Fruit fly (Drosophila melanogaster) whole organism, embryonic: Measurements from ENCODE around the gene Xport-B.

ENCODE experiments used
- ATbp ChIP-seq: fragments of 200-800 bp; sonication (Bioruptor generic); optimal IDR thresholded peaks from 2 replicates; lab custom pipeline; 2017; ENCODE audit warnings: missing biosample characterization, mild to moderate bottlenecking, missing genetic modification characterization, missing genetic modification reagents
- Antp ChIP-seq: fragments of 200-800 bp; sonication (Bioruptor generic); optimal IDR thresholded peaks from 3 replicates; lab custom pipeline; 2016; ENCODE audit warnings: missing biosample characterization, missing genetic modification characterization
- Bdp1 ChIP-seq: fragments of 200-800 bp; sonication (Bioruptor generic); optimal IDR thresholded peaks from 3 replicates; lab custom pipeline; 2016; ENCODE audit warnings: missing biosample characterization, missing genetic modification characterization
- BtbVII ChIP-seq: fragments of 200-800 bp; sonication (Bioruptor generic); optimal IDR thresholded peaks from 3 replicates; lab custom pipeline; 2017; ENCODE audit warnings: missing biosample characterization, mild to moderate bottlenecking, missing genetic modification characterization
- CG10267 ChIP-seq: fragments of 200-800 bp; sonication (Bioruptor generic); optimal IDR thresholded peaks from 2 replicates; lab custom pipeline; 2018; ENCODE audit warnings: missing biosample characterization, mild to moderate bottlenecking, missing genetic modification characterization, moderate library complexity
- CG10321 ChIP-seq: fragments of 200-800 bp; sonication (Bioruptor generic); IDR thresholded peaks from 2 replicates; pipeline ENCODE4 v1.3.6; 2022; ENCODE audit warnings: missing biosample characterization, missing genetic modification characterization
- CG10431 ChIP-seq: fragments of 200-800 bp; sonication (Bioruptor generic); optimal IDR thresholded peaks from 3 replicates; lab custom pipeline; 2018; ENCODE audit warnings: missing biosample characterization, mild to moderate bottlenecking, missing genetic modification characterization
- CG1233 ChIP-seq: fragments of 200-800 bp; sonication (Bioruptor generic); optimal IDR thresholded peaks from 4 replicates; lab custom pipeline; 2018; ENCODE audit warnings: missing biosample characterization, mild to moderate bottlenecking, missing genetic modification characterization
- CG12659 ChIP-seq: fragments of 200-800 bp; sonication (Bioruptor generic); optimal IDR thresholded peaks from 3 replicates; lab custom pipeline; 2017; ENCODE audit warnings: mild to moderate bottlenecking, missing biosample characterization, missing genetic modification reagents, missing genetic modification characterization
- CG14050 ChIP-seq: fragments of 200-800 bp; sonication (Bioruptor generic); IDR thresholded peaks from 3 replicates; pipeline ENCODE4 v1.3.6; 2022; ENCODE audit warnings: missing biosample characterization, missing genetic modification characterization
- CG17802 ChIP-seq: fragments of 200-800 bp; sonication (Bioruptor generic); optimal IDR thresholded peaks from 2 replicates; lab custom pipeline; 2018; ENCODE audit warnings: missing biosample characterization, mild to moderate bottlenecking, missing genetic modification characterization, moderate library complexity
- CG18599 ChIP-seq: fragments of 200-800 bp; sonication (Bioruptor generic); optimal IDR thresholded peaks from 3 replicates; lab custom pipeline; 2017; ENCODE audit warnings: missing biosample characterization, missing genetic modification characterization, mild to moderate bottlenecking, moderate library complexity, missing genetic modification reagents
- CG2129 ChIP-seq: fragments of 200-800 bp; sonication (Bioruptor generic); IDR thresholded peaks from 2 replicates; pipeline ENCODE4 v1.3.6; 2022; ENCODE audit warnings: missing biosample characterization, missing genetic modification characterization; ENCODE audit not compliant: partially characterized antibody
- CG2199 ChIP-seq: fragments of 200-800 bp; sonication (Bioruptor generic); IDR thresholded peaks from 3 replicates; pipeline ENCODE4 v1.3.6; 2022; ENCODE audit warnings: missing biosample characterization, missing genetic modification characterization
- CG2889 ChIP-seq: fragments of 200-800 bp; sonication (Bioruptor generic); IDR thresholded peaks from 3 replicates; pipeline ENCODE4 v1.3.6; 2022; ENCODE audit warnings: missing biosample characterization, missing genetic modification characterization
- CG3163 ChIP-seq: fragments of 200-800 bp; sonication (Bioruptor generic); optimal IDR thresholded peaks from 3 replicates; lab custom pipeline; 2016; ENCODE audit warnings: missing biosample characterization, missing genetic modification characterization
- CG32772 ChIP-seq: fragments of 200-800 bp; sonication (Bioruptor generic); IDR thresholded peaks from 2 replicates; pipeline ENCODE4 v1.3.6; 2022; ENCODE audit warnings: missing biosample characterization, missing genetic modification characterization
- CG4282 ChIP-seq: fragments of 200-800 bp; sonication (Bioruptor generic); optimal IDR thresholded peaks from 2 replicates; lab custom pipeline; 2016; ENCODE audit warnings: missing biosample characterization, missing genetic modification characterization
- CG5180 ChIP-seq: fragments of 200-800 bp; sonication (Bioruptor generic); optimal IDR thresholded peaks from 3 replicates; lab custom pipeline; 2017; ENCODE audit warnings: missing biosample characterization, missing genetic modification characterization, mild to moderate bottlenecking, moderate library complexity, missing genetic modification reagents
- CG6272 ChIP-seq: fragments of 200-800 bp; sonication (Bioruptor generic); IDR thresholded peaks from 2 replicates; pipeline ENCODE4 v1.3.6; 2022; ENCODE audit warnings: missing biosample characterization, missing genetic modification characterization
- CG7556 ChIP-seq: fragments of 200-800 bp; sonication (Bioruptor generic); optimal IDR thresholded peaks from 2 replicates; lab custom pipeline; 2017; ENCODE audit warnings: missing biosample characterization, mild to moderate bottlenecking, missing genetic modification characterization
- CG8290 ChIP-seq, 3 experiments: fragments of 200-800 bp; sonication (Bioruptor generic); optimal IDR thresholded peaks; 2 replicates each; lab custom pipeline; 2016 to 2019; ENCODE audit warnings: missing biosample characterization in 3 of 3, missing genetic modification characterization in 3 of 3, mild to moderate bottlenecking in 2 of 3, moderate library complexity in 1 of 3
- CG9876 ChIP-seq: fragments of 200-800 bp; sonication (Bioruptor generic); optimal IDR thresholded peaks from 2 replicates; lab custom pipeline; 2016; ENCODE audit warnings: missing biosample characterization, missing genetic modification characterization
- Chrac-16 ChIP-seq: fragments of 200-800 bp; sonication (Bioruptor generic); optimal IDR thresholded peaks from 3 replicates; lab custom pipeline; 2016; ENCODE audit warnings: missing biosample characterization, missing genetic modification characterization
- E2f2 ChIP-seq: fragments of 200-800 bp; sonication (Bioruptor generic); IDR thresholded peaks from 2 replicates; pipeline ENCODE4 v1.3.6; 2022; ENCODE audit warnings: missing biosample characterization, missing genetic modification characterization
- H2.0 ChIP-seq: fragments of 200-800 bp; sonication (Bioruptor generic); IDR thresholded peaks from 2 replicates; pipeline ENCODE4 v1.3.6; 2022; ENCODE audit warnings: missing biosample characterization, missing genetic modification characterization
- Hr51 ChIP-seq, 2 experiments: fragments of 200-800 bp; sonication (Bioruptor generic); optimal IDR thresholded peaks; 2 replicates in 1 of 2; 3 replicates in 1 of 2; lab custom pipeline; 2016 to 2018; ENCODE audit warnings: missing biosample characterization in 2 of 2, missing genetic modification characterization in 2 of 2, mild to moderate bottlenecking in 1 of 2, moderate library complexity in 1 of 2
- Max ChIP-seq: fragments of 200-800 bp; sonication (Bioruptor generic); optimal IDR thresholded peaks from 2 replicates; lab custom pipeline; 2016; ENCODE audit warnings: missing biosample characterization, mild to moderate bottlenecking, missing genetic modification characterization
- Mrtf ChIP-seq: fragments of 200-800 bp; sonication (Bioruptor generic); IDR thresholded peaks from 3 replicates; pipeline ENCODE4 v1.3.6; 2022; ENCODE audit warnings: missing biosample characterization, missing genetic modification characterization
- NfI ChIP-seq: fragments of 200-800 bp; sonication (Bioruptor generic); optimal IDR thresholded peaks from 3 replicates; lab custom pipeline; 2018; ENCODE audit warnings: missing biosample characterization, mild to moderate bottlenecking, missing genetic modification characterization, moderate library complexity
- Oaz ChIP-seq: fragments of 200-800 bp; sonication (Bioruptor generic); IDR thresholded peaks from 2 replicates; pipeline ENCODE4 v1.3.6; 2022; ENCODE audit warnings: missing biosample characterization, missing genetic modification characterization
- Six4 ChIP-seq: fragments of 200-800 bp; sonication (Bioruptor generic); optimal IDR thresholded peaks from 2 replicates; lab custom pipeline; 2016; ENCODE audit warnings: missing biosample characterization, missing genetic modification characterization
- Sox100B ChIP-seq: fragments of 200-800 bp; sonication (Bioruptor generic); optimal IDR thresholded peaks from 3 replicates; lab custom pipeline; 2018; ENCODE audit warnings: missing biosample characterization, mild to moderate bottlenecking, missing genetic modification characterization
- ab ChIP-seq: fragments of 200-800 bp; sonication (Bioruptor generic); optimal IDR thresholded peaks from 2 replicates; lab custom pipeline; 2016; ENCODE audit warnings: missing biosample characterization, missing genetic modification characterization
- dati ChIP-seq: fragments of 200-800 bp; sonication (Bioruptor generic); IDR thresholded peaks from 2 replicates; pipeline ENCODE4 v1.3.6; 2022; ENCODE audit warnings: missing biosample characterization, missing genetic modification characterization
- dmrt11E ChIP-seq: fragments of 200-800 bp; sonication (Bioruptor generic); optimal IDR thresholded peaks from 3 replicates; lab custom pipeline; 2018; ENCODE audit warnings: missing biosample characterization, mild to moderate bottlenecking, missing genetic modification characterization, moderate library complexity
- fd102C ChIP-seq: fragments of 200-800 bp; sonication (Bioruptor generic); optimal IDR thresholded peaks from 2 replicates; lab custom pipeline; 2018; ENCODE audit warnings: missing biosample characterization, mild to moderate bottlenecking, missing genetic modification characterization, moderate library complexity
- ftz-f1 ChIP-seq: fragments of 200-800 bp; sonication (Bioruptor generic); optimal IDR thresholded peaks from 2 replicates; lab custom pipeline; 2016; ENCODE audit warnings: missing biosample characterization, missing genetic modification characterization
- gfzf ChIP-seq: fragments of 200-800 bp; sonication (Bioruptor generic); optimal IDR thresholded peaks from 2 replicates; lab custom pipeline; 2016; ENCODE audit warnings: missing biosample characterization, mild to moderate bottlenecking, missing genetic modification characterization, moderate library complexity
- grn ChIP-seq: fragments of 200-800 bp; sonication (Bioruptor generic); optimal IDR thresholded peaks from 3 replicates; lab custom pipeline; 2017; ENCODE audit warnings: missing biosample characterization, missing genetic modification characterization
- gsb-n ChIP-seq: fragments of 200-800 bp; sonication (Bioruptor generic); optimal IDR thresholded peaks from 3 replicates; lab custom pipeline; 2018; ENCODE audit warnings: missing biosample characterization, mild to moderate bottlenecking, missing genetic modification characterization
- insv ChIP-seq, 2 experiments: fragments of 200-800 bp; sonication (Bioruptor generic); optimal IDR thresholded peaks; 3 replicates each; lab custom pipeline; 2016 to 2018; ENCODE audit warnings: missing biosample characterization in 2 of 2, missing genetic modification characterization in 2 of 2
- jumu ChIP-seq: fragments of 200-800 bp; sonication (Bioruptor generic); optimal IDR thresholded peaks from 3 replicates; lab custom pipeline; 2016; ENCODE audit warnings: missing biosample characterization, missing genetic modification characterization
- kni ChIP-seq: fragments of 200-800 bp; sonication (Bioruptor generic); optimal IDR thresholded peaks from 3 replicates; lab custom pipeline; 2017; ENCODE audit warnings: mild to moderate bottlenecking, missing biosample characterization, missing genetic modification reagents, missing genetic modification characterization
- lilli ChIP-seq: fragments of 200-800 bp; sonication (Bioruptor generic); optimal IDR thresholded peaks from 3 replicates; lab custom pipeline; 2016; ENCODE audit warnings: missing biosample characterization, missing genetic modification characterization
- otp ChIP-seq: fragments of 200-800 bp; sonication (Bioruptor generic); IDR thresholded peaks from 3 replicates; pipeline ENCODE4, ENCODE4 v1.3.6; 2022; ENCODE audit warnings: missing biosample characterization, missing genetic modification characterization
- pho ChIP-seq: fragments of 200-800 bp; sonication (Bioruptor generic); optimal IDR thresholded peaks from 2 replicates; lab custom pipeline; 2016; ENCODE audit warnings: missing biosample characterization, missing genetic modification characterization
- toy ChIP-seq: fragments of 200-800 bp; sonication (Bioruptor generic); IDR thresholded peaks from 2 replicates; pipeline ENCODE4 v1.3.6; 2022; ENCODE audit warnings: missing biosample characterization, missing genetic modification characterization
- zen2 ChIP-seq: fragments of 200-800 bp; sonication (Bioruptor generic); IDR thresholded peaks from 3 replicates; pipeline ENCODE4 v1.3.6; 2022; ENCODE audit warnings: missing biosample characterization, missing genetic modification characterization; ENCODE audit not compliant: partially characterized antibody
- zfh1 ChIP-seq: fragments of 200-800 bp; sonication (Bioruptor generic); IDR thresholded peaks from 3 replicates; pipeline ENCODE4 v1.3.6; 2022; ENCODE audit warnings: missing biosample characterization, missing genetic modification characterization

The Xport-B gene

DNA sequence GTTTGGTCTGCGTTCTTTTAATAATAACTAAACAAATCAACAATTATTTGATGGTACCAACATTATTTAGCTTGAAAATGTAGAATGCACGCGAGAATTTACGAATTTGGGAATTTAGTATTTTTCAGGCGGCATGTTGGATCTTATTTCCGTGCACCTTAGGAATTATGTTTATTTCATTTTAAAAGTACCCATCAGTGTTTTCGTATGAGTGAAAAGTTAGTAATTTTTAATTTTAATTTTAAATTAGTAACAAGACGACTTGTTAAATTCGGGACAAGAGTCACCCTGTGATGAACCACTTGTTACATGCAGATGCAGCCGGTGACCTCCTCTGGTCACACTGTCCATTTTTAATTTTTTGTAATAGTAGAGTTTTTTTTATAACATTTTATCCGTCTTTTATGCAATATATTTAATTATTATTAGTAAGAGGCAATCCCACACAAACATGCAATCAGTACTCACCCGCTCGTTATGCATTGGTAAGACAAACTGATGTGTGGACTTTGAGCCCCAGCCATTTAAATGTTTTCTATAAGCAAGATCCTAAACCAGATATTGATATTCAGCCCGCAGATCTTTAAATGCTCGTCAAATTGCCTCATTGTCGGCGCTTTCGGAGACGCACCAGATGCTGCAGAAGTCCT, 37.7 kb downstream of the Xport-B start, which contains the start of the genes CG17186 and Arc42 (continued):
- TF ChIP-seq Antp (GFP tag; lab: Kevin White, UChicago): no peak
- no peak for TF ChIP-seq insv (GFP tag; optimal IDR thresholded peaks at IDR 0.05; lab: Kevin White, UChicago)
- TF ChIP-seq CG9876 (GFP tag; lab: Kevin White, UChicago): no peak
- no peak for TF ChIP-seq jumu
- peak; percentile 67 for TF ChIP-seq CG12659 (GFP tag; lab: Kevin White, UChicago)
- no peak for TF ChIP-seq otp (GFP tag; lab: Robert Waterston, UW)
- no peak for TF ChIP-seq kni (GFP tag; lab: Kevin White, UChicago)
- no peak for TF ChIP-seq dati (GFP tag; lab: Robert Waterston, UW)
- peak; percentile 29 for TF ChIP-seq gsb-n (tag; lab: Kevin White, UChicago)
- no peak for TF ChIP-seq Bdp1 (GFP tag; lab: Kevin White, UChicago)
- TF ChIP-seq CG1233 (GFP tag; lab: Kevin White, UChicago): peak; percentile 15
- TF ChIP-seq BtbVII: no peak
- TF ChIP-seq CG10431 (GFP tag; lab: Kevin White, UChicago): no peak
- TF ChIP-seq CG3163 (GFP tag; lab: Kevin White, UChicago): no peak
- TF ChIP-seq grn (GFP tag; lab: Kevin White, UChicago): no peak
- TF ChIP-seq CG4282 (GFP tag; lab: Kevin White, UChicago): no peak
- no peak for TF ChIP-seq fd102C (GFP tag; lab: Kevin White, UChicago)
- TF ChIP-seq CG5180: no peak
- TF ChIP-seq E2f2 (GFP tag; lab: Robert Waterston, UW): peak; percentile 80; the same call in 1 of the 2 replicates
- no peak for TF ChIP-seq Chrac-16 (GFP tag; lab: Kevin White, UChicago)
- TF ChIP-seq CG10267 (tag; lab: Kevin White, UChicago): peak; percentile 30
- TF ChIP-seq ftz-f1 (GFP tag; lab: Kevin White, UChicago): no peak
- TF ChIP-seq gfzf (GFP tag; lab: Kevin White, UChicago): peak; percentile 88
- TF ChIP-seq toy: no peak
- no peak for TF ChIP-seq ATbp (GFP tag; lab: Kevin White, UChicago)
- no peak for TF ChIP-seq CG7556 (GFP tag; lab: Kevin White, UChicago)
- TF ChIP-seq CG32772: no peak
- no peak for TF ChIP-seq CG2889 (GFP tag; lab: Robert Waterston, UW)
- peak; percentile 53 for TF ChIP-seq Max (GFP tag; lab: Kevin White, UChicago)
- peak; percentile 33 for TF ChIP-seq NfI (GFP tag; lab: Kevin White, UChicago)
- TF ChIP-seq CG10321 (GFP tag; lab: Robert Waterston, UW): no peak
- peak; percentile 3 for TF ChIP-seq Six4 (GFP tag; lab: Kevin White, UChicago)
- no peak for TF ChIP-seq CG18599 (GFP tag; lab: Kevin White, UChicago)
- TF ChIP-seq zfh1 (GFP tag; lab: Robert Waterston, UW): no peak
- no peak for TF ChIP-seq CG17802 (tag; lab: Kevin White, UChicago)
- TF ChIP-seq Oaz (GFP tag; lab: Robert Waterston, UW): no peak
- no peak for TF ChIP-seq CG8290 (GFP tag; optimal IDR thresholded peaks at IDR 0.05; lab: Kevin White, UChicago)
- TF ChIP-seq CG8290 (tag; optimal IDR thresholded peaks at IDR 0.05; lab: Kevin White, UChicago): no peak
- peak in 1 of 2 experiments; percentile 1 for TF ChIP-seq Hr51 (GFP tag; optimal IDR thresholded peaks at IDR 0.05; lab: Kevin White, UChicago)
- no peak for TF ChIP-seq CG2199 (GFP tag; lab: Robert Waterston, UW)
- no peak for TF ChIP-seq CG6272
- peak; percentile 7 for TF ChIP-seq Sox100B (GFP tag; lab: Kevin White, UChicago)
- TF ChIP-seq zen2 (GFP tag; lab: Robert Waterston, UW): no peak
- TF ChIP-seq lilli (GFP tag; lab: Kevin White, UChicago): peak; percentile 36
- no peak for TF ChIP-seq ab (GFP tag; lab: Kevin White, UChicago)
- no peak for TF ChIP-seq CG2129
- TF ChIP-seq dmrt11E: peak; percentile 18
- no peak for TF ChIP-seq Mrtf (GFP tag; lab: Robert Waterston, UW)
- no peak for TF ChIP-seq pho (GFP tag; lab: Kevin White, UChicago)
- no peak; the same call in 2 of the 3 replicates for TF ChIP-seq CG14050
- TF ChIP-seq H2.0 (GFP tag; lab: Robert Waterston, UW): no peak
